Worm (Caenorhabditis elegans) whole organism, L1 larva: ENCODE measurements around the gene F22H10.11.

Experiments
- C34B4.2 ChIP-seq: sonication (generic microtip); optimal IDR thresholded peaks from 2 replicates; lab custom pipeline; 2017; ENCODE audit warnings: mild to moderate bottlenecking, missing genetic modification characterization, missing compliant biosample characterization
- elt-3 ChIP-seq, 6 experiments: fragments of 150-350 bp in 1 of 6; sonication (generic microtip); optimal IDR thresholded peaks; 2 replicates each; lab custom pipeline; 2017 to 2018; ENCODE audit warnings: missing biosample characterization in 6 of 6, missing genetic modification characterization in 6 of 6, inconsistent platforms in 1 of 6
- nhr-12 ChIP-seq: sonication (generic microtip); optimal IDR thresholded peaks from 2 replicates; lab custom pipeline; 2017; ENCODE audit warnings: missing biosample characterization, missing genetic modification characterization
- nhr-76 ChIP-seq: sonication (generic microtip); optimal IDR thresholded peaks from 2 replicates; lab custom pipeline; 2017; ENCODE audit warnings: missing biosample characterization, missing genetic modification characterization
- snpc-4 ChIP-seq: fragments of 150-350 bp; optimal IDR thresholded peaks from 2 replicates; lab custom pipeline; 2014; ENCODE audit warnings: missing biosample characterization, missing genetic modification characterization
- tbx-2 ChIP-seq: sonication (generic microtip); optimal IDR thresholded peaks from 2 replicates; lab custom pipeline; 2016; ENCODE audit warnings: missing genetic modification characterization, missing compliant biosample characterization
- ztf-11 ChIP-seq, 2 experiments: sonication (generic microtip); optimal IDR thresholded peaks; 2 replicates each; lab custom pipeline; 2016 to 2017; ENCODE audit warnings: missing genetic modification characterization in 2 of 2, missing biosample characterization in 1 of 2, missing compliant biosample characterization in 1 of 2
- ztf-4 ChIP-seq: fragments of 150-350 bp; optimal IDR thresholded peaks from 2 replicates; lab custom pipeline; 2014; ENCODE audit warnings: missing biosample characterization, missing genetic modification characterization

DNA sequence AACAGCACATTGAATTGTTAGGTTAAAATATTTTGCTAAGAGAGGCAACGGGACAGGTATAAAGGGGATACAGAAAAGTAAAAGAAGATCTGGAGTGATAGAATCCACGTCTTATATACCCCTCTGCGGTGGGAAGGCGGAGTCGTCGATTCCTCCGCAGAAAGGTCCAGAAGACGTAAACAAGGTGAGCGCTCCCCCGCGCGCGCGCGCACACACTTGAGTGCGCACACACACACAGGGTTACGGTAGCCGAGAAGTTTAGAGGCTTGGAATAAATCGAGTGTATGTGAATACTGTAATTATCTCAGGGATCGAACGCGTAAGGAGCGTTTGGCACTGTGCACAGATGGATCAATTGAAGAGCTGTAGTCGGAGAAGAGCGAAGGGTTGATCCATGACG is 468 bp downstream of the F22H10.11 start:
- TF ChIP-seq tbx-2 (tag; lab: Kevin White, UChicago), result no peak
- no peak for TF ChIP-seq C34B4.2 (tag; lab: Kevin White, UChicago)
- TF ChIP-seq elt-3 (tag; optimal IDR thresholded peaks at IDR 0.05; lab: Kevin White, UChicago), result no peak
- no peak for TF ChIP-seq nhr-76
- no peak for TF ChIP-seq nhr-12 (tag; lab: Kevin White, UChicago)
- no peak for TF ChIP-seq ztf-4 (tag; lab: Kevin White, UChicago)
- no peak for TF ChIP-seq snpc-4 (tag; lab: Kevin White, UChicago)
- TF ChIP-seq ztf-11 (tag; optimal IDR thresholded peaks at IDR 0.05; lab: Kevin White, UChicago), result no peak
